Fruit fly (Drosophila melanogaster) whole organism, embryonic: Measurements from ENCODE around the gene CG4455.

Experiments
- Aef1 ChIP-seq: fragments of 200-800 bp; sonication (Bioruptor generic); IDR thresholded peaks from 3 replicates; pipeline ENCODE4 v1.3.6; 2022; ENCODE audit warnings: missing biosample characterization, missing genetic modification characterization
- Atf-2 ChIP-seq: fragments of 200-800 bp; sonication (Bioruptor generic); optimal IDR thresholded peaks from 2 replicates; lab custom pipeline; 2016; ENCODE audit warnings: missing biosample characterization, missing genetic modification characterization
- BEAF-32 ChIP-seq: fragments of 200-800 bp; sonication (Bioruptor generic); optimal IDR thresholded peaks from 3 replicates; lab custom pipeline; 2017; ENCODE audit warnings: missing biosample characterization, missing genetic modification characterization, mild to moderate bottlenecking, moderate library complexity, missing genetic modification reagents
- Bdp1 ChIP-seq: fragments of 200-800 bp; sonication (Bioruptor generic); optimal IDR thresholded peaks from 3 replicates; lab custom pipeline; 2016; ENCODE audit warnings: missing biosample characterization, missing genetic modification characterization
- Bgb ChIP-seq: fragments of 200-800 bp; sonication (Bioruptor generic); IDR thresholded peaks from 2 replicates; pipeline ENCODE4 v1.3.6; 2022; ENCODE audit warnings: missing biosample characterization, missing genetic modification characterization; ENCODE audit not compliant: partially characterized antibody
- CG11504 ChIP-seq: fragments of 200-800 bp; sonication (Bioruptor generic); optimal IDR thresholded peaks from 3 replicates; lab custom pipeline; 2019; ENCODE audit warnings: missing biosample characterization, mild to moderate bottlenecking, missing genetic modification characterization, moderate library complexity
- CG12104 ChIP-seq: fragments of 200-800 bp; sonication (Bioruptor generic); optimal IDR thresholded peaks from 3 replicates; lab custom pipeline; 2016; ENCODE audit warnings: missing biosample characterization, missing genetic modification characterization
- CG12155 ChIP-seq: fragments of 200-800 bp; sonication (Bioruptor generic); optimal IDR thresholded peaks from 3 replicates; lab custom pipeline; 2016; ENCODE audit warnings: missing biosample characterization, missing genetic modification characterization
- CG13775 ChIP-seq: fragments of 200-800 bp; sonication (Bioruptor generic); optimal IDR thresholded peaks from 3 replicates; lab custom pipeline; 2017; ENCODE audit warnings: missing biosample characterization, mild to moderate bottlenecking, missing genetic modification characterization
- CG14014 ChIP-seq: fragments of 200-800 bp; sonication (Bioruptor generic); IDR thresholded peaks from 2 replicates; pipeline ENCODE4 v1.3.6; 2022; ENCODE audit warnings: missing biosample characterization, missing genetic modification characterization
- CG14667 ChIP-seq: fragments of 200-800 bp; sonication (Bioruptor generic); IDR thresholded peaks from 2 replicates; pipeline ENCODE4 v1.3.6; 2022; ENCODE audit warnings: missing biosample characterization, missing genetic modification characterization
- CG17359 ChIP-seq: fragments of 200-800 bp; sonication (Bioruptor generic); optimal IDR thresholded peaks from 3 replicates; lab custom pipeline; 2018; ENCODE audit warnings: missing biosample characterization, mild to moderate bottlenecking, missing genetic modification characterization, moderate library complexity
- CG17385 ChIP-seq: fragments of 200-800 bp; sonication (Bioruptor generic); optimal IDR thresholded peaks from 3 replicates; lab custom pipeline; 2018; ENCODE audit warnings: missing biosample characterization, mild to moderate bottlenecking, missing genetic modification characterization
- CG18599 ChIP-seq: fragments of 200-800 bp; sonication (Bioruptor generic); optimal IDR thresholded peaks from 3 replicates; lab custom pipeline; 2017; ENCODE audit warnings: missing biosample characterization, missing genetic modification characterization, mild to moderate bottlenecking, moderate library complexity, missing genetic modification reagents
- CG30020 ChIP-seq: fragments of 200-800 bp; optimal IDR thresholded peaks from 2 replicates; lab custom pipeline; 2019; ENCODE audit warnings: missing biosample characterization, mild to moderate bottlenecking, missing genetic modification characterization, moderate library complexity
- CG7271 ChIP-seq: fragments of 200-800 bp; sonication (Bioruptor generic); optimal IDR thresholded peaks from 2 replicates; lab custom pipeline; 2018; ENCODE audit warnings: missing biosample characterization, mild to moderate bottlenecking, missing genetic modification characterization, moderate library complexity
- CG7357 ChIP-seq: fragments of 200-800 bp; sonication (Bioruptor generic); IDR thresholded peaks from 3 replicates; pipeline ENCODE4 v1.3.6; 2022; ENCODE audit warnings: missing biosample characterization, missing genetic modification characterization
- CG7745 ChIP-seq: fragments of 200-800 bp; sonication (Bioruptor generic); optimal IDR thresholded peaks from 2 replicates; lab custom pipeline; 2018; ENCODE audit warnings: missing biosample characterization, mild to moderate bottlenecking, missing genetic modification characterization, moderate library complexity
- CG8765 ChIP-seq: fragments of 200-800 bp; sonication (Bioruptor generic); IDR thresholded peaks from 2 replicates; pipeline ENCODE4 v1.3.6; 2022; ENCODE audit warnings: missing biosample characterization, missing genetic modification characterization
- CG9609 ChIP-seq: fragments of 200-800 bp; sonication (Bioruptor generic); optimal IDR thresholded peaks from 3 replicates; lab custom pipeline; 2016; ENCODE audit warnings: missing biosample characterization, missing genetic modification characterization
- Camta ChIP-seq: fragments of 200-800 bp; sonication (Bioruptor generic); optimal IDR thresholded peaks from 2 replicates; lab custom pipeline; 2016; ENCODE audit warnings: missing biosample characterization, missing genetic modification characterization
- Drgx ChIP-seq: fragments of 200-800 bp; sonication (Bioruptor generic); IDR thresholded peaks from 2 replicates; pipeline ENCODE4 v1.3.6; 2022; ENCODE audit warnings: missing biosample characterization, missing genetic modification characterization
- Elba2 ChIP-seq: fragments of 200-800 bp; sonication (Bioruptor generic); optimal IDR thresholded peaks from 3 replicates; lab custom pipeline; 2016; ENCODE audit warnings: missing biosample characterization, missing genetic modification characterization
- Fer1 ChIP-seq: fragments of 200-800 bp; sonication (Bioruptor generic); optimal IDR thresholded peaks from 2 replicates; lab custom pipeline; 2017; ENCODE audit warnings: missing biosample characterization, mild to moderate bottlenecking, missing genetic modification characterization
- H2.0 ChIP-seq: fragments of 200-800 bp; sonication (Bioruptor generic); IDR thresholded peaks from 2 replicates; pipeline ENCODE4 v1.3.6; 2022; ENCODE audit warnings: missing biosample characterization, missing genetic modification characterization
- HLH54F ChIP-seq: fragments of 200-800 bp; sonication (Bioruptor generic); optimal IDR thresholded peaks from 3 replicates; lab custom pipeline; 2016; ENCODE audit warnings: missing biosample characterization, missing genetic modification characterization
- Hr51 ChIP-seq, 2 experiments: fragments of 200-800 bp; sonication (Bioruptor generic); optimal IDR thresholded peaks; 2 replicates in 1 of 2; 3 replicates in 1 of 2; lab custom pipeline; 2016 to 2018; ENCODE audit warnings: missing biosample characterization in 2 of 2, missing genetic modification characterization in 2 of 2, mild to moderate bottlenecking in 1 of 2, moderate library complexity in 1 of 2
- Jarid2 ChIP-seq: fragments of 200-800 bp; sonication (Bioruptor generic); optimal IDR thresholded peaks from 3 replicates; lab custom pipeline; 2017; ENCODE audit warnings: mild to moderate bottlenecking, missing biosample characterization, missing genetic modification reagents, missing genetic modification characterization
- Lhr ChIP-seq: fragments of 200-800 bp; sonication (Bioruptor generic); optimal IDR thresholded peaks from 3 replicates; lab custom pipeline; 2017; ENCODE audit warnings: mild to moderate bottlenecking, missing biosample characterization, missing genetic modification reagents, missing genetic modification characterization
- Lim3 ChIP-seq: fragments of 200-800 bp; sonication (Bioruptor generic); IDR thresholded peaks from 2 replicates; pipeline ENCODE4 v1.3.6; 2022; ENCODE audit warnings: missing biosample characterization, missing genetic modification characterization
- Mes4 ChIP-seq: fragments of 200-800 bp; sonication (Bioruptor generic); optimal IDR thresholded peaks from 2 replicates; lab custom pipeline; 2016; ENCODE audit warnings: missing biosample characterization, missing genetic modification characterization
- Nf-YA ChIP-seq: fragments of 200-800 bp; sonication (Bioruptor generic); IDR thresholded peaks from 2 replicates; pipeline ENCODE4 v1.3.6; 2022; ENCODE audit warnings: missing biosample characterization, missing genetic modification characterization
- Opbp ChIP-seq: fragments of 200-800 bp; sonication (Bioruptor generic); IDR thresholded peaks from 3 replicates; pipeline ENCODE4 v1.3.6; 2022; ENCODE audit warnings: missing biosample characterization, missing genetic modification characterization; ENCODE audit not compliant: partially characterized antibody
- Side ChIP-seq: fragments of 200-800 bp; sonication (Bioruptor generic); optimal IDR thresholded peaks from 2 replicates; lab custom pipeline; 2016; ENCODE audit warnings: missing biosample characterization, missing genetic modification characterization
- ash1 ChIP-seq: fragments of 200-800 bp; sonication (Bioruptor generic); optimal IDR thresholded peaks from 2 replicates; lab custom pipeline; 2018; ENCODE audit warnings: missing biosample characterization, mild to moderate bottlenecking, missing genetic modification characterization
- disco-r ChIP-seq: fragments of 200-800 bp; sonication (Bioruptor generic); optimal IDR thresholded peaks from 2 replicates; lab custom pipeline; 2016; ENCODE audit warnings: missing biosample characterization, missing genetic modification characterization
- gsb-n ChIP-seq: fragments of 200-800 bp; sonication (Bioruptor generic); optimal IDR thresholded peaks from 3 replicates; lab custom pipeline; 2018; ENCODE audit warnings: missing biosample characterization, mild to moderate bottlenecking, missing genetic modification characterization
- hth ChIP-seq: fragments of >200 bp; optimal IDR thresholded peaks from 2 replicates; lab custom pipeline; 2017; ENCODE audit warnings: inconsistent platforms
- jing ChIP-seq: fragments of 200-800 bp; sonication (Bioruptor generic); optimal IDR thresholded peaks from 2 replicates; lab custom pipeline; 2018; ENCODE audit warnings: missing biosample characterization, mild to moderate bottlenecking, missing genetic modification characterization
- lov ChIP-seq, 2 experiments: fragments of 200-800 bp in 1 of 2; fragments of >200 bp in 1 of 2; sonication (Bioruptor generic) in 1 of 2; IDR thresholded peaks in 1 of 2; optimal IDR thresholded peaks in 1 of 2; 2 replicates in 1 of 2; 3 replicates in 1 of 2; pipeline versions ENCODE4 v1.3.6 to Lab custom; 2017 to 2022; ENCODE audit warnings: missing biosample characterization in 1 of 2, missing genetic modification characterization in 1 of 2
- mirr ChIP-seq: fragments of 200-800 bp; sonication (Bioruptor generic); optimal IDR thresholded peaks from 3 replicates; lab custom pipeline; 2018; ENCODE audit warnings: missing biosample characterization, mild to moderate bottlenecking, missing genetic modification characterization
- mld ChIP-seq: fragments of 200-800 bp; sonication (Bioruptor generic); IDR thresholded peaks from 3 replicates; pipeline ENCODE4 v1.3.6; 2022; ENCODE audit warnings: missing biosample characterization, missing genetic modification characterization; ENCODE audit not compliant: partially characterized antibody
- salm ChIP-seq: fragments of 200-800 bp; sonication (Bioruptor generic); optimal IDR thresholded peaks from 2 replicates; lab custom pipeline; 2018; ENCODE audit warnings: missing biosample characterization, mild to moderate bottlenecking, missing genetic modification characterization
- sens ChIP-seq: fragments of 200-800 bp; sonication (Bioruptor generic); peaks from one replicate; lab custom pipeline; 2016; ENCODE audit warnings: missing biosample characterization, missing genetic modification characterization
- sr ChIP-seq: fragments of 200-800 bp; sonication (Bioruptor generic); IDR thresholded peaks from 3 replicates; pipeline ENCODE4 v1.3.6; 2022; ENCODE audit warnings: missing biosample characterization, missing genetic modification characterization
- trh ChIP-seq: fragments of 200-800 bp; sonication (Bioruptor generic); optimal IDR thresholded peaks from 2 replicates; lab custom pipeline; 2016; ENCODE audit warnings: missing biosample characterization, missing genetic modification characterization
- zen ChIP-seq: fragments of 200-800 bp; sonication (Bioruptor generic); optimal IDR thresholded peaks from 3 replicates; lab custom pipeline; 2018; ENCODE audit warnings: missing biosample characterization, mild to moderate bottlenecking, missing genetic modification characterization, moderate library complexity
- zen2 ChIP-seq: fragments of 200-800 bp; sonication (Bioruptor generic); IDR thresholded peaks from 3 replicates; pipeline ENCODE4 v1.3.6; 2022; ENCODE audit warnings: missing biosample characterization, missing genetic modification characterization; ENCODE audit not compliant: partially characterized antibody

CG4455 gene

DNA sequence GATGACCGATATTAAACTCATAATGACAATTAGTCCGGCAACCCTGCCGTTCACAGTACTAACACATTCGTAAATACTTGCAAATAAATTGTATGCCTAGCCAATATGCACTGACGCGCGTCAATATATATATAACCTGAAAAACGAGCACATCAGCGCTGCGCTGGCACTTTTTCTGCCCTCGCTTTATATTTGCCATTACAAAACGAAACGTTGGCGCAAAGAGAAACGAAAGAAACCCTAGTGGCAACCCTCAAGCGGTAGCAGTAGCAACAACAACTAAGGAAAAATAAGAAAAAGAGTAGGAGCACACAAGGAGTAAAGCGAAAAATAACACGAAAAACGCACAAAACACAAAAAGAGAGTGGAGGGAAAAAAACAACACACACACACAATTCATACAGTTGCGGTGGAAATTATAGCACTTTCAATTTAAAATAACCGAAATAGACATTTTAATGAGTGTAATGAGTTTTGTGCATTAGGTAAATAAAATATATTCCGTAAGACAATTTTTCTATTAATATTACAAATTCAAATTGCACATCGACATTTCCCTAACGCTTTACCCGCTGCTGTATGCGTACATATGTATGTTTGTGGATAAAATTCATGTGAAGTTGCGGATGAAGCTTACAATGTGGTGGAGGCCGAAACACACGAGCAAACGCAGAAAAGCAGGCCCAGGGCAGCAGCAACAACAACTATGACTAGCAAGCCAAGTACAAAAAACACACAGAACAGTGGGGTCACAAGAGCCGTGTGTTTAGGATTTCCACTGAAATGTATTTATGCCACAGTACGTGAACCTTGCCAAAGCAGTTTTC lies 1.8 kb upstream of the CG4455 start (continued):
- TF ChIP-seq Opbp (GFP tag; lab: Robert Waterston, UW) = no peak
- peak; percentile 98 for TF ChIP-seq CG11504 (tag; lab: Kevin White, UChicago)
- peak; percentile 98 for TF ChIP-seq HLH54F (GFP tag; lab: Kevin White, UChicago)
- TF ChIP-seq Jarid2 (GFP tag; lab: Kevin White, UChicago) = peak; percentile 95
- peak; percentile 97 for TF ChIP-seq CG8765 (GFP tag; lab: Robert Waterston, UW)
- TF ChIP-seq disco-r (GFP tag; lab: Kevin White, UChicago) = peak; percentile 97
- peak; percentile 72 for TF ChIP-seq Elba2 (GFP tag; lab: Kevin White, UChicago)
- TF ChIP-seq CG7271 = peak; percentile 94
- TF ChIP-seq CG7745 (tag; lab: Kevin White, UChicago) = peak; percentile 95
- TF ChIP-seq Mes4 (GFP tag; lab: Kevin White, UChicago) = peak; percentile 97
- peak; percentile 98 for TF ChIP-seq H2.0
- TF ChIP-seq Aef1 (GFP tag; lab: Robert Waterston, UW) = peak; percentile 98
- peak; percentile 99 for TF ChIP-seq salm
- peak; percentile 97 for TF ChIP-seq jing (GFP tag; lab: Kevin White, UChicago)
- no peak for TF ChIP-seq mld (GFP tag; lab: Robert Waterston, UW)
- TF ChIP-seq CG12155 (GFP tag; lab: Kevin White, UChicago) = peak; percentile 97
- TF ChIP-seq CG7357 (GFP tag; lab: Robert Waterston, UW) = peak; percentile 96
- TF ChIP-seq gsb-n (tag; lab: Kevin White, UChicago) = peak; percentile 99
- peak; percentile 99 for TF ChIP-seq CG17359 (tag; lab: Kevin White, UChicago)
- TF ChIP-seq Drgx (GFP tag; lab: Robert Waterston, UW) = peak; percentile 99
- TF ChIP-seq Atf-2 (GFP tag; lab: Kevin White, UChicago) = peak; percentile 98
- peak; percentile 97 for TF ChIP-seq CG14667 (GFP tag; lab: Robert Waterston, UW)
- peak; percentile 100 for TF ChIP-seq sens (GFP tag; lab: Kevin White, UChicago)
- TF ChIP-seq Lim3 = peak; percentile 96
- no peak for TF ChIP-seq hth (lab: Kevin White, UChicago)
- TF ChIP-seq ash1 (GFP tag; lab: Kevin White, UChicago) = peak; percentile 97
- TF ChIP-seq mirr = peak; percentile 99
- TF ChIP-seq Fer1 = peak; percentile 100
- TF ChIP-seq Bgb = no peak
- TF ChIP-seq Bdp1 (GFP tag; lab: Kevin White, UChicago) = peak; percentile 91
- TF ChIP-seq Side (GFP tag; lab: Kevin White, UChicago) = peak; percentile 99
- peak; percentile 98 for TF ChIP-seq Nf-YA
- peak; percentile 99 for TF ChIP-seq CG14014 (GFP tag; lab: Robert Waterston, UW)
- no peak for TF ChIP-seq lov (optimal IDR thresholded peaks at IDR 0.05; lab: Kevin White, UChicago)
- TF ChIP-seq lov (GFP tag; IDR thresholded peaks at IDR 0.05; lab: Robert Waterston, UW) = peak; percentile 98
- peak; percentile 98 for TF ChIP-seq zen (tag; lab: Kevin White, UChicago)
- TF ChIP-seq trh = peak; percentile 97
- peak; percentile 89 for TF ChIP-seq CG30020 (tag; lab: Kevin White, UChicago)
- peak; percentile 98 for TF ChIP-seq Camta
- TF ChIP-seq sr (GFP tag; lab: Robert Waterston, UW) = peak; percentile 93
- TF ChIP-seq CG12104 (GFP tag; lab: Kevin White, UChicago) = peak; percentile 99
- TF ChIP-seq CG18599 (GFP tag; lab: Kevin White, UChicago) = peak; percentile 100
- TF ChIP-seq Hr51 (GFP tag; optimal IDR thresholded peaks at IDR 0.05; lab: Kevin White, UChicago) = peak; percentile 99
- peak; percentile 99 for TF ChIP-seq CG13775 (GFP tag; lab: Kevin White, UChicago)
- peak; percentile 97 for TF ChIP-seq CG9609 (GFP tag; lab: Kevin White, UChicago)
- no peak for TF ChIP-seq zen2 (GFP tag; lab: Robert Waterston, UW)
- peak; percentile 99 for TF ChIP-seq CG17385
- TF ChIP-seq BEAF-32 (GFP tag; lab: Kevin White, UChicago) = no peak
- TF ChIP-seq Lhr (GFP tag; lab: Kevin White, UChicago) = peak; percentile 95
